Fruit fly (Drosophila melanogaster) Kc167 (cell line): ENCODE measurements around the gene CG31415.

Source experiments
- Myc ChIP-seq: fragments of >200 bp; optimal IDR thresholded peaks from 2 replicates; lab custom pipeline; 2017; ENCODE audit warnings: missing external identifiers
- psq ChIP-seq: fragments of >200 bp; optimal IDR thresholded peaks from 2 replicates; lab custom pipeline; 2017; ENCODE audit warnings: missing external identifiers
- ttk ChIP-seq: sonication (Bioruptor generic); optimal IDR thresholded peaks from 2 replicates; lab custom pipeline; 2017; ENCODE audit warnings: missing external identifiers

DNA sequence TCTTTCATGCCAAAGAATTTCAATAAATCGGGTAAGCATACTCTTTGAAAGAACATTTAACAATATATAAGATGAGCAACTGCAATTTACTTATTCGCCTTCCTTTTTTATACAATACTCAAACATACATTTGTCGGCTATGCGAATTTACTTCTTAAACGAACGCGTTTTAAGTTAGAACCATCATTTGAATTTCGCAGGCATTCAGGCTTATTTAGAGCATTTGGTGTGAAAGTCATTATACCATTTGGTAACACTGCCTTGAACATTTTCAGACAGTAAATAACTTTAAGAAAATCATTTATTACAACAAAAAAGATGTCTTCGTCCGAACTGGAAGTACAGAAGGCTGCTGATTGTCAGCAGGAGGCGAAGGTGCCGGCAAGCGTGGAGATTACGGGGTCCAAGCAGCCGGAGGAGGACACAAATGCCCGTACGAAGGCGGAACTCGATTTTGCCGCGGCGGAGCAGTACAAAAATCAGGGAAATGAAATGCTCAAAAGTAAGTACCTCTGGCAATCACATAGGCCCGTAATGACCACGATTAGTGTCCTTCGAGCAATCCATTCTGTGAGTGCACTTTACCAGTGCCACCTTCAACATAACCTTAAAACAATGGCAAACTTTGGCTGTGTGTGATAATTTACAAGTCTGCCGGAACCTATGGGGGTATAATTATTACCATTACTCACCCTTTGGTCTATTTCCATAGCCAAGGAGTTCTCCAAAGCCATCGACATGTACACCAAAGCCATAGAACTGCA lies 4.8 kb downstream of the CG31415 start:
- TF ChIP-seq psq (lab: Kevin White, UChicago) (no peak), Myc (lab: Kevin White, UChicago) (no peak), ttk (lab: Kevin White, UChicago) (no peak)
